Worm (Caenorhabditis elegans) whole organism, L2 larva: Measurements from ENCODE around the gene fbxc-20.

Experiments used
- C34F6.9 ChIP-seq: fragments of 150-350 bp; optimal IDR thresholded peaks from 2 replicates; lab custom pipeline; 2014; ENCODE audit warnings: missing biosample characterization, missing genetic modification characterization
- F13H6.1 ChIP-seq: sonication (generic microtip); optimal IDR thresholded peaks from 2 replicates; lab custom pipeline; 2016; ENCODE audit warnings: missing genetic modification characterization, missing compliant biosample characterization
- R02D3.7 ChIP-seq: fragments of 150-350 bp; optimal IDR thresholded peaks from 2 replicates; lab custom pipeline; 2014; ENCODE audit warnings: missing biosample characterization, missing genetic modification characterization
- Y55F3AM.14 ChIP-seq: fragments of 200-800 bp; sonication (Bioruptor generic); optimal IDR thresholded peaks from 2 replicates; lab custom pipeline; 2018; ENCODE audit warnings: mild to moderate bottlenecking, missing genetic modification characterization, missing compliant biosample characterization
- alr-1 ChIP-seq: fragments of 150-350 bp; optimal IDR thresholded peaks from 2 replicates; lab custom pipeline; 2014; ENCODE audit warnings: missing biosample characterization, missing genetic modification characterization
- aly-2 ChIP-seq: fragments of 150-350 bp; optimal IDR thresholded peaks from 2 replicates; lab custom pipeline; 2014; ENCODE audit warnings: missing biosample characterization, missing genetic modification characterization
- ama-1 ChIP-seq: fragments of 150-350 bp; optimal IDR thresholded peaks from 2 replicates; lab custom pipeline; 2018; ENCODE audit warnings: inconsistent platforms
- ceh-16 ChIP-seq: fragments of 150-350 bp; optimal IDR thresholded peaks from 2 replicates; lab custom pipeline; 2014; ENCODE audit warnings: missing biosample characterization, missing genetic modification characterization
- crh-2 ChIP-seq: sonication (generic microtip); optimal IDR thresholded peaks from 2 replicates; lab custom pipeline; 2017; ENCODE audit warnings: missing biosample characterization, missing genetic modification characterization
- dmd-4 ChIP-seq: sonication (generic microtip); optimal IDR thresholded peaks from 2 replicates; lab custom pipeline; 2017; ENCODE audit warnings: missing biosample characterization, missing genetic modification characterization
- egl-27 ChIP-seq: sonication (generic microtip); optimal IDR thresholded peaks from 3 replicates; lab custom pipeline; 2017; ENCODE audit warnings: missing biosample characterization, missing genetic modification reagents, missing genetic modification characterization
- elt-3 ChIP-seq: sonication (generic microtip); optimal IDR thresholded peaks from 2 replicates; lab custom pipeline; 2017; ENCODE audit warnings: missing biosample characterization, missing genetic modification characterization
- fos-1 ChIP-seq: fragments of 150-350 bp; optimal IDR thresholded peaks from 2 replicates; lab custom pipeline; 2014; ENCODE audit warnings: missing biosample characterization, missing genetic modification characterization
- gmeb-1 ChIP-seq: fragments of 150-350 bp; optimal IDR thresholded peaks from 2 replicates; lab custom pipeline; 2014; ENCODE audit warnings: missing biosample characterization, missing genetic modification characterization
- lin-11 ChIP-seq: fragments of 150-350 bp; sonication (generic microtip); optimal IDR thresholded peaks from 2 replicates; lab custom pipeline; 2014; ENCODE audit warnings: missing biosample characterization, missing genetic modification characterization, inconsistent platforms, mixed read lengths
- lin-13 ChIP-seq: fragments of 150-350 bp; optimal IDR thresholded peaks from 2 replicates; lab custom pipeline; 2014; ENCODE audit warnings: missing biosample characterization, missing genetic modification reagents, missing genetic modification characterization
- lin-39 ChIP-seq: fragments of 150-350 bp; optimal IDR thresholded peaks from 2 replicates; lab custom pipeline; 2014; ENCODE audit warnings: missing biosample characterization, missing genetic modification reagents, missing genetic modification characterization
- lsy-2 ChIP-seq, 2 experiments: fragments of 150-350 bp in 1 of 2; sonication (generic microtip) in 1 of 2; optimal IDR thresholded peaks; 2 replicates each; lab custom pipeline; 2014 to 2017; ENCODE audit warnings: missing biosample characterization in 2 of 2, missing genetic modification characterization in 2 of 2
- mbf-1 ChIP-seq: sonication (generic microtip); optimal IDR thresholded peaks from 2 replicates; lab custom pipeline; 2017; ENCODE audit warnings: missing biosample characterization, missing genetic modification characterization
- nhr-11 ChIP-seq: fragments of 150-350 bp; optimal IDR thresholded peaks from 2 replicates; lab custom pipeline; 2014; ENCODE audit warnings: missing biosample characterization, missing genetic modification characterization
- nhr-129 ChIP-seq: fragments of 150-350 bp; optimal IDR thresholded peaks from 2 replicates; lab custom pipeline; 2014; ENCODE audit warnings: missing biosample characterization, missing genetic modification characterization
- nhr-21 ChIP-seq: fragments of 150-350 bp; optimal IDR thresholded peaks from 2 replicates; lab custom pipeline; 2014; ENCODE audit warnings: missing biosample characterization, missing genetic modification characterization
- nhr-23 ChIP-seq: fragments of 150-350 bp; optimal IDR thresholded peaks from 2 replicates; lab custom pipeline; 2014; ENCODE audit warnings: missing biosample characterization, missing genetic modification reagents, missing genetic modification characterization
- peb-1 ChIP-seq: fragments of 150-350 bp; optimal IDR thresholded peaks from 2 replicates; lab custom pipeline; 2014; ENCODE audit warnings: missing biosample characterization, missing genetic modification characterization
- sem-4 ChIP-seq: fragments of 150-350 bp; optimal IDR thresholded peaks from 2 replicates; lab custom pipeline; 2014; ENCODE audit warnings: missing biosample characterization, missing genetic modification reagents, missing genetic modification characterization
- skn-1 ChIP-seq: sonication (generic microtip); optimal IDR thresholded peaks from 2 replicates; lab custom pipeline; 2017; ENCODE audit warnings: missing biosample characterization, missing genetic modification characterization
- sma-3 ChIP-seq: sonication (generic microtip); optimal IDR thresholded peaks from 2 replicates; lab custom pipeline; 2016; ENCODE audit warnings: missing genetic modification reagents, missing genetic modification characterization, missing compliant biosample characterization
- sma-9 ChIP-seq, 2 experiments: fragments of 150-350 bp in 1 of 2; sonication (generic microtip) in 1 of 2; optimal IDR thresholded peaks; 2 replicates each; lab custom pipeline; 2014 to 2016; ENCODE audit warnings: missing genetic modification characterization in 2 of 2, mild to moderate bottlenecking in 1 of 2, missing biosample characterization in 1 of 2, missing compliant biosample characterization in 1 of 2, missing genetic modification reagents in 1 of 2, moderate library complexity in 1 of 2
- snpc-4 ChIP-seq: fragments of 150-350 bp; optimal IDR thresholded peaks from 2 replicates; lab custom pipeline; 2014; ENCODE audit warnings: missing biosample characterization, missing genetic modification characterization
- unc-39 ChIP-seq: fragments of 150-350 bp; optimal IDR thresholded peaks from 2 replicates; lab custom pipeline; 2014; ENCODE audit warnings: missing biosample characterization, missing genetic modification characterization
- unc-55 ChIP-seq: fragments of 150-350 bp; sonication (generic microtip); optimal IDR thresholded peaks from 3 replicates; lab custom pipeline; 2014; ENCODE audit warnings: missing biosample characterization, missing genetic modification reagents, missing genetic modification characterization
- ztf-1 ChIP-seq: fragments of 200-800 bp; sonication (Bioruptor generic); conservative IDR thresholded peaks from 2 replicates; pipeline ENCODE4 v1.3.6; 2022; ENCODE audit warnings: missing genetic modification characterization, missing compliant biosample characterization
- ztf-11 ChIP-seq: sonication (generic microtip); optimal IDR thresholded peaks from 2 replicates; lab custom pipeline; 2017; ENCODE audit warnings: missing biosample characterization, missing genetic modification characterization
- ztf-4 ChIP-seq: fragments of 150-350 bp; optimal IDR thresholded peaks from 2 replicates; lab custom pipeline; 2014; ENCODE audit warnings: missing biosample characterization, missing genetic modification characterization

The fbxc-20 gene

DNA sequence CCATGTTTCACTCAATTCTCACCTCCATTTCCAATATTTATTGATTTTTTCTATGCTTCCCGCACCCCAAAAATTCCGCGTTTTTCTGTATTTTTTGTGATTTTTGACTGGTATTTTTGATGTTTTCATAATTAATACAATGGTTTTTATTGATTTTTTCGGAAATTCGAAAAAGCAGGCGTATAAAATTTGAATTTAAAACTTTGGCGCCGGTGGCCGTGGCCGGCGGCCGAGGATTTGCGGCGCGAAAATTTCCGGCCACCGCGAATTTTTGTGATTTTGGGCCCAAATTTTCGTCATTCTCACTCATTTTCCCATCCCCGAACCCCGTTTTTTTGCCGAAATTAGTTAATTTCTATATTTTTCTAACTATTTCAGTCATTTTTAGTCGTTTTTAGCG lies 32.1 kb downstream of the fbxc-20 start:
- TF ChIP-seq alr-1 (tag; lab: Kevin White, UChicago): no peak
- no peak for TF ChIP-seq ceh-16 (tag; lab: Kevin White, UChicago)
- peak; percentile 32 for TF ChIP-seq C34F6.9 (tag; lab: Kevin White, UChicago)
- peak in 1 of 2 experiments; percentile 50 for TF ChIP-seq lsy-2 (tag; optimal IDR thresholded peaks at IDR 0.05; lab: Kevin White, UChicago)
- peak; percentile 80 for TF ChIP-seq gmeb-1 (tag; lab: Kevin White, UChicago)
- TF ChIP-seq nhr-21 (tag; lab: Kevin White, UChicago): no peak
- no peak for TF ChIP-seq lin-39 (tag; lab: Kevin White, UChicago)
- TF ChIP-seq unc-55 (GFP tag; lab: Kevin White, UChicago): peak; percentile 40
- peak; percentile 46 for TF ChIP-seq sma-3 (GFP tag; lab: Kevin White, UChicago)
- TF ChIP-seq crh-2: peak; percentile 34
- no peak for TF ChIP-seq ztf-4 (tag; lab: Kevin White, UChicago)

DNA sequence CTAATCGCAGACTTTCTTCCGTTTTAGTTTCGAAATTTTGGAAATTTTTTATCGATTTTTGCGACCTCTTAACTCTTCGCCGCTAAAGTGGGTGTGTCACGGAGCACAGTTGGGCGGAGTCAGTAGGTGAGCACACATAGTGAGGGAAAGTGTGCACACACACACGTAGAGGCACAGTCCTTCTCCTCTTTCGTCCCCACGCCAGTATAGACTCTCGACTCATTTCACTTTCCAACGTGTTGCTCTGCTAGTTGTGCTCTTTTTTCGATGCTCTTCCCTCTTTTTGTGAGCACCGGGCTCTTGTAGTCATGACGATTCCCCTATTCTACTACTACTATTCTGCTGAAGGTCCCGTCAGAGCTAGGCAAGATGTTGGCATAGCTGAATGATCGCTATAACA lies 33.6 kb downstream of the fbxc-20 start:
- TF ChIP-seq lsy-2 (tag; optimal IDR thresholded peaks at IDR 0.05; lab: Kevin White, UChicago) (no peak), nhr-129 (tag; lab: Kevin White, UChicago) (peak; percentile 22), ama-1 (lab: Kevin White, UChicago) (peak; percentile 47), fos-1 (tag; lab: Kevin White, UChicago) (peak; percentile 35), F13H6.1 (tag; lab: Kevin White, UChicago) (peak; percentile 36)
- TF ChIP-seq, all 48 proteins: peak for 4

DNA sequence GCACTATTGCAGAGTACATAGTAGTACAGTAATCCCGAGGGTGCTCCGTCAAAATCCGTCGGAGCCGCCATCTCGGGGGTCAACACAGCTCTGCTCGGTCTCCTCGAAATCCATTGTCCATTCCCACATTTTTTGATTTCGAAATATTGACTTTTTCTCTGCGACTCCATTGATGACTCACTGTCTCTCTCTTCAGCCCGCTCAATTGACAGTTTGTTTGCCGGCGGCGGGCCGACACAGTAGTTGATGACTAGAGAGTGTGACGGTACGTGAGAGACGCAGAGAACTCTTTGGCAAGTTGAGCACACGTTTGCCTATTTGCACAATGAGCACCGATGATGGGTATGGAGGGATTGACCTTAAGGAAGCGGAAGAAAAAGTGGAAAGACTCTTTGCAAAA lies 35.9 kb downstream of the fbxc-20 start:
- TF ChIP-seq nhr-129 (tag; lab: Kevin White, UChicago) (peak; percentile 65), lin-11 (tag; lab: Kevin White, UChicago) (no peak), sem-4 (tag; lab: Kevin White, UChicago) (no peak), nhr-11 (tag; lab: Kevin White, UChicago) (no peak), sma-3 (GFP tag; lab: Kevin White, UChicago) (peak; percentile 27), aly-2 (tag; lab: Kevin White, UChicago) (no peak), ztf-1 (GFP tag; lab: Robert Waterston, UW) (no peak), peb-1 (tag; lab: Kevin White, UChicago) (peak; percentile 77), elt-3 (tag; lab: Kevin White, UChicago) (no peak), sma-9 (GFP tag; optimal IDR thresholded peaks at IDR 0.05; lab: Kevin White, UChicago) (peak; percentile 9), sma-9 (tag; optimal IDR thresholded peaks at IDR 0.05; lab: Kevin White, UChicago) (no peak), unc-39 (no peak), F13H6.1 (tag; lab: Kevin White, UChicago) (peak; percentile 88), fos-1 (tag; lab: Kevin White, UChicago) (peak; percentile 85)

DNA sequence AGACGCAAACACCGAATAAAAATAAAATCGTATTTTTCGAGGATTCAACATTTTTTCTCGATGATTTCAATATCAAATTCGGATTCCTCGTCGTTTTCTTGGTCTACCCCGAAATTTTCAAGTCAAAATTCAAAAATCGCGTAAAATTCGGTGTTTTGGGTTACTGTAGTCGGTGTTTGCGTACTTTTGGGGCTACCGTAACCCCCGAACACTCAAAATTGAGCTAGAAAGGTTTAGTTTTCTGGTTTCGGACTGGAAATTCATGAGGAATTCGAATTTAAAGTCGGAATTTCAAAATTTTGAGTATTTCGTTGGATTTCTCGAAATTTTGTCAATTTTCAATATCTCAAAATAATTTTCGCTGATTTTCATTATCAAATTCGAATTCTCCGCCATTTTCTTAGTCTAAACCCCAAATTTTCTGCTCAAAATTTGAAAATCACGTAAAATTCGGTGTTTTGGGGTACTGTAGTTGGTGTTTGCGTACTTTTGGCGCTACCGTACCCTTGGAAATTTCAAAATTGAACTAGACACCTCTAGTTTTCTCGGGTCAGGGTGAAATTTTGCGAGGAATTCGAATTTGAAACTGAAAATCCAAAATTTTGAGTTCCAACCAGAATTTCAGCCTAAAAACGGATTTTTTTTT lies 37.1 kb downstream of the fbxc-20 start:
- TF ChIP-seq nhr-23 (tag; lab: Kevin White, UChicago): no peak
- TF ChIP-seq lsy-2 (tag; optimal IDR thresholded peaks at IDR 0.05; lab: Kevin White, UChicago): peak in 1 of 2 experiments; percentile 71

DNA sequence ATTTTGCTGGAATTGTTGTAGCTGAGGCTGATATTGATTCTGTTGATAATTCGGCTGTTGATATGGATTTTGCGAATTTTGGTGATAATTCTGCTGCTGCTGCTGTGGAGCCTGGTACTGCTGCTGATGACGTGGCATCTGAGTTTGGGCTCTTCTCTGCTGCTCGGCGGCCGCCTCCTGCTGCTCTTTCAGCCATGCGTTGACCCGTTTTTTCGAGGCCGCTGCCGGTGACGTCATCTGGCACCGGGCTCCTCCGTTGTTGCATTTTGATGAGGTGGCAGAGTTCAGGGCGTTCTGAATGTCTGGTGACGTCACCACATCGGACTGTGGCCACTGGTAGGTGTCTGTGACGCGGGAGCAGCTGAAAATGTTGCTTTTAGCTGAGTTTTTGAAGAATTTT lies 38.0 kb downstream of the fbxc-20 start:
- TF ChIP-seq sma-9 (GFP tag; optimal IDR thresholded peaks at IDR 0.05; lab: Kevin White, UChicago): no peak
- TF ChIP-seq sma-9 (tag; optimal IDR thresholded peaks at IDR 0.05; lab: Kevin White, UChicago): no peak
- no peak for TF ChIP-seq C34F6.9 (tag; lab: Kevin White, UChicago)
- no peak for TF ChIP-seq peb-1 (tag; lab: Kevin White, UChicago)
- TF ChIP-seq lin-13: no peak
- no peak for TF ChIP-seq aly-2 (tag; lab: Kevin White, UChicago)
- TF ChIP-seq nhr-11 (tag; lab: Kevin White, UChicago): no peak
- TF ChIP-seq ama-1 (lab: Kevin White, UChicago): no peak
- no peak for TF ChIP-seq ztf-1 (GFP tag; lab: Robert Waterston, UW)
- no peak for TF ChIP-seq dmd-4
- no peak for TF ChIP-seq alr-1 (tag; lab: Kevin White, UChicago)
- no peak for TF ChIP-seq lin-11 (tag; lab: Kevin White, UChicago)
- TF ChIP-seq lsy-2 (tag; optimal IDR thresholded peaks at IDR 0.05; lab: Kevin White, UChicago): no peak
- no peak for TF ChIP-seq ztf-11
- no peak for TF ChIP-seq unc-55 (GFP tag; lab: Kevin White, UChicago)
- TF ChIP-seq unc-39: no peak
- TF ChIP-seq, all 48 proteins: peak for 0

DNA sequence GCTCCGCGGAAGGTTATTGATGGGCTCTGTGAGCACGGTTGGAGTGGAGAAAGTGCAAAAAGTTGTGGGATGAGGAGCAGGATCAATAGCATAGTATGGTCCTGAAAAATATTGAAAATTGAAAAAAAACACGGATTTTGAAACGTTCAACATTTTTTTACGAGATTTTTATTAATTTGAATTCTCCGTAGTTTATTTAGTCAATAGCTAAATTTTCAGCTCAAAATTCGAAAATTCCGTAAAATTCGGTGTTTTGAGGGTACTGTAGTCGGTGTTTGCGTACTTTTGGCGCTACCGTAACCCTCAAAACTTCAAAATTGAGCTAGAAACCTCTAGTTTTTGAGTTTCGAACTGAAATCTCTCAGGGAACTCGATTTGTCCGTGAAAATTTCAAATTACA lies 39.9 kb downstream of the fbxc-20 start, which contains the start of gene pqn-42:
Gene pqn-42 (minus strand): TSS at position 101 of the 400 bp plus-strand sequence.
- no peak for TF ChIP-seq mbf-1
- TF ChIP-seq skn-1: no peak
- TF ChIP-seq ceh-16 (tag; lab: Kevin White, UChicago): no peak
- no peak for TF ChIP-seq elt-3 (tag; lab: Kevin White, UChicago)
- no peak for TF ChIP-seq lin-13
- no peak for TF ChIP-seq F13H6.1 (tag; lab: Kevin White, UChicago)
- no peak for TF ChIP-seq Y55F3AM.14 (GFP tag; lab: Kevin White, UChicago)
- TF ChIP-seq alr-1 (tag; lab: Kevin White, UChicago): no peak
- no peak for TF ChIP-seq R02D3.7 (tag; lab: Kevin White, UChicago)
- no peak for TF ChIP-seq snpc-4 (tag; lab: Kevin White, UChicago)
- no peak for TF ChIP-seq egl-27 (tag; lab: Kevin White, UChicago)
- TF ChIP-seq ztf-1 (GFP tag; lab: Robert Waterston, UW): no peak
- TF ChIP-seq dmd-4: no peak
- no peak for TF ChIP-seq peb-1 (tag; lab: Kevin White, UChicago)
